Worm (Caenorhabditis elegans) whole organism, late embryonic: Measurements from ENCODE around the gene clk-2.

ENCODE experiments used
- C08G9.2 ChIP-seq: sonication (generic microtip); optimal IDR thresholded peaks from 2 replicates; lab custom pipeline; 2016; ENCODE audit warnings: mild to moderate bottlenecking, missing genetic modification characterization, moderate library complexity, missing compliant biosample characterization
- C38D4.7 ChIP-seq: fragments of 200-800 bp; sonication (Bioruptor generic); optimal IDR thresholded peaks from 2 replicates; lab custom pipeline; 2018; ENCODE audit warnings: mild to moderate bottlenecking, missing genetic modification characterization, moderate library complexity, missing compliant biosample characterization
- F13H6.1 ChIP-seq: sonication (generic microtip); optimal IDR thresholded peaks from 2 replicates; lab custom pipeline; 2016; ENCODE audit warnings: missing genetic modification characterization, missing compliant biosample characterization
- K09A11.1 ChIP-seq: sonication (generic microtip); optimal IDR thresholded peaks from 2 replicates; lab custom pipeline; 2017; ENCODE audit warnings: antibody characterized with exemption, mild to moderate bottlenecking, missing genetic modification characterization, missing compliant biosample characterization; ENCODE audit not compliant: insufficient read depth
- ceh-14 ChIP-seq: sonication (generic microtip); optimal IDR thresholded peaks from 2 replicates; lab custom pipeline; 2016; ENCODE audit warnings: missing genotype, missing genetic modification characterization, missing compliant biosample characterization
- ceh-22 ChIP-seq: sonication (generic microtip); optimal IDR thresholded peaks from 2 replicates; lab custom pipeline; 2017; ENCODE audit warnings: missing biosample characterization, missing genetic modification characterization
- ceh-30 ChIP-seq: fragments of 150-350 bp; optimal IDR thresholded peaks from 2 replicates; lab custom pipeline; 2014; ENCODE audit warnings: missing biosample characterization, missing genetic modification characterization
- ceh-31 ChIP-seq: sonication (generic microtip); optimal IDR thresholded peaks from 2 replicates; lab custom pipeline; 2016; ENCODE audit warnings: missing genetic modification characterization, missing compliant biosample characterization
- dmd-4 ChIP-seq: sonication (generic microtip); optimal IDR thresholded peaks from 2 replicates; lab custom pipeline; 2016; ENCODE audit warnings: borderline replicate concordance, missing genetic modification characterization, missing compliant biosample characterization
- ets-4 ChIP-seq: sonication (generic microtip); optimal IDR thresholded peaks from 2 replicates; lab custom pipeline; 2016; ENCODE audit warnings: missing genetic modification characterization, missing compliant biosample characterization
- eyg-1 ChIP-seq: sonication (generic microtip); optimal IDR thresholded peaks from 2 replicates; lab custom pipeline; 2016; ENCODE audit warnings: missing genotype, missing genetic modification characterization, missing compliant biosample characterization
- hlh-15 ChIP-seq: sonication (generic microtip); optimal IDR thresholded peaks from 2 replicates; lab custom pipeline; 2016; ENCODE audit warnings: missing genetic modification characterization, missing compliant biosample characterization
- hlh-6 ChIP-seq: sonication (generic microtip); optimal IDR thresholded peaks from 2 replicates; lab custom pipeline; 2016; ENCODE audit warnings: missing genotype, missing genetic modification characterization, missing compliant biosample characterization
- lim-6 ChIP-seq: sonication (generic microtip); optimal IDR thresholded peaks from 2 replicates; lab custom pipeline; 2016; ENCODE audit warnings: missing genetic modification characterization, missing compliant biosample characterization
- nfya-1 ChIP-seq: sonication (generic microtip); optimal IDR thresholded peaks from 2 replicates; lab custom pipeline; 2017; ENCODE audit warnings: missing genetic modification characterization, mild to moderate bottlenecking, missing compliant biosample characterization, antibody characterized with exemption, moderate library complexity
- nhr-11 ChIP-seq: fragments of 150-350 bp; optimal IDR thresholded peaks from 2 replicates; lab custom pipeline; 2014; ENCODE audit warnings: missing biosample characterization, missing genetic modification characterization
- nhr-232 ChIP-seq: sonication (generic microtip); optimal IDR thresholded peaks from 2 replicates; lab custom pipeline; 2016; ENCODE audit warnings: missing genetic modification characterization, missing compliant biosample characterization
- odd-2 ChIP-seq: sonication (generic microtip); optimal IDR thresholded peaks from 2 replicates; lab custom pipeline; 2017; ENCODE audit warnings: antibody characterized with exemption, mild to moderate bottlenecking, missing genetic modification characterization, missing compliant biosample characterization
- pag-3 ChIP-seq: sonication (generic microtip); optimal IDR thresholded peaks from 2 replicates; lab custom pipeline; 2016; ENCODE audit warnings: missing compliant biosample characterization, missing genetic modification characterization, borderline replicate concordance
- pax-1 ChIP-seq: fragments of 150-350 bp; optimal IDR thresholded peaks from 2 replicates; lab custom pipeline; 2014; ENCODE audit warnings: missing biosample characterization, missing genetic modification characterization
- pha-4 ChIP-seq: fragments of 150-350 bp; optimal IDR thresholded peaks from 2 replicates; lab custom pipeline; 2018; ENCODE audit warnings: missing biosample characterization, missing genetic modification reagents, missing genetic modification characterization
- pros-1 ChIP-seq: fragments of 150-350 bp; optimal IDR thresholded peaks from 2 replicates; lab custom pipeline; 2014; ENCODE audit warnings: missing biosample characterization, missing genetic modification reagents, missing genetic modification characterization
- ref-2 ChIP-seq: sonication (generic microtip); optimal IDR thresholded peaks from 2 replicates; lab custom pipeline; 2016; ENCODE audit warnings: missing genetic modification characterization, missing compliant biosample characterization
- rnt-1 ChIP-seq: sonication (generic microtip); optimal IDR thresholded peaks from 2 replicates; lab custom pipeline; 2016; ENCODE audit warnings: missing genetic modification characterization, missing compliant biosample characterization
- sox-2 ChIP-seq: fragments of 200-800 bp; sonication (Bioruptor generic); IDR thresholded peaks from 2 replicates; pipeline ENCODE4 v1.3.6; 2022; ENCODE audit warnings: missing genetic modification reagents, missing genetic modification characterization, missing compliant biosample characterization
- sox-4 ChIP-seq: sonication (generic microtip); optimal IDR thresholded peaks from 2 replicates; lab custom pipeline; 2017; ENCODE audit warnings: mild to moderate bottlenecking, missing genetic modification characterization, inconsistent platforms, missing compliant biosample characterization
- syd-9 ChIP-seq: sonication (generic microtip); optimal IDR thresholded peaks from 2 replicates; lab custom pipeline; 2016; ENCODE audit warnings: mild to moderate bottlenecking, missing genetic modification characterization, moderate library complexity, missing compliant biosample characterization
- tbx-7 ChIP-seq: sonication (generic microtip); optimal IDR thresholded peaks from 2 replicates; lab custom pipeline; 2016; ENCODE audit warnings: missing genotype, missing genetic modification characterization, missing compliant biosample characterization
- unc-3 ChIP-seq, 2 experiments: fragments of 200-800 bp in 1 of 2; sonication (Bioruptor generic) in 1 of 2; sonication (generic microtip) in 1 of 2; conservative IDR thresholded peaks in 1 of 2; optimal IDR thresholded peaks in 1 of 2; 2 replicates each; pipeline versions ENCODE4 v1.3.6 to Lab custom; 2016 to 2022; ENCODE audit warnings: missing compliant biosample characterization in 2 of 2, missing genetic modification characterization in 2 of 2, missing genetic modification reagents in 1 of 2
- unc-42 ChIP-seq: sonication (generic microtip); optimal IDR thresholded peaks from 2 replicates; lab custom pipeline; 2016; ENCODE audit warnings: missing genotype, missing genetic modification characterization, missing compliant biosample characterization
- unc-86 ChIP-seq: sonication (generic microtip); optimal IDR thresholded peaks from 2 replicates; lab custom pipeline; 2016; ENCODE audit warnings: missing genetic modification characterization, missing compliant biosample characterization
- zip-5 ChIP-seq: sonication (generic microtip); optimal IDR thresholded peaks from 2 replicates; lab custom pipeline; 2016; ENCODE audit warnings: missing genetic modification characterization, missing compliant biosample characterization

clk-2 gene

ce11 chrIII:7491931-7492330 is 26.4 kb downstream of the clk-2 start:
- TF ChIP-seq syd-9 (tag; lab: Kevin White, UChicago) = no peak
- no peak for TF ChIP-seq ceh-31 (tag; lab: Kevin White, UChicago)
- TF ChIP-seq, all 69 proteins: peak for 0

ce11 chrIII:7490061-7490460 is 28.3 kb downstream of the clk-2 start:
- TF ChIP-seq zip-5 (no peak), ref-2 (peak; percentile 33)

ce11 chrIII:7489055-7489534 is 29.2 kb downstream of the clk-2 start, which contains the start of gene mup-4:
Gene mup-4 (minus strand): TSS chrIII:7489105.
- TF ChIP-seq nfya-1 (peak; percentile 18), sox-4 (tag; lab: Kevin White, UChicago) (no peak)

ce11 chrIII:7488303-7488702 is 30.0 kb downstream of the clk-2 start:
- TF ChIP-seq ceh-14 (tag; lab: Kevin White, UChicago) (no peak), odd-2 (tag; lab: Kevin White, UChicago) (no peak), ceh-30 (tag; lab: Kevin White, UChicago) (no peak), F13H6.1 (tag; lab: Kevin White, UChicago) (no peak), unc-86 (tag; lab: Kevin White, UChicago) (no peak), pag-3 (tag; lab: Kevin White, UChicago) (no peak), C38D4.7 (GFP tag; lab: Kevin White, UChicago) (no peak), hlh-15 (no peak), unc-42 (no peak), lim-6 (tag; lab: Kevin White, UChicago) (no peak), tbx-7 (no peak), dmd-4 (no peak), nhr-11 (tag; lab: Kevin White, UChicago) (no peak), rnt-1 (tag; lab: Kevin White, UChicago) (no peak), ceh-22 (tag; lab: Kevin White, UChicago) (no peak), nhr-232 (tag; lab: Kevin White, UChicago) (no peak), pax-1 (no peak)

ce11 chrIII:7484765-7485164 is 33.6 kb downstream of the clk-2 start:
- no peak for TF ChIP-seq pax-1
- TF ChIP-seq lim-6 (tag; lab: Kevin White, UChicago) = no peak
- TF ChIP-seq K09A11.1 (tag; lab: Kevin White, UChicago) = no peak
- no peak for TF ChIP-seq pros-1 (tag; lab: Kevin White, UChicago)
- TF ChIP-seq C08G9.2 (tag; lab: Kevin White, UChicago) = no peak
- TF ChIP-seq sox-2 (GFP tag; lab: Robert Waterston, UW) = no peak
- TF ChIP-seq hlh-6 = no peak
- TF ChIP-seq ets-4 = no peak
- TF ChIP-seq unc-86 (tag; lab: Kevin White, UChicago) = no peak

ce11 chrIII:7478932-7479331 is 39.4 kb downstream of the clk-2 start:
- no peak for TF ChIP-seq nhr-11 (tag; lab: Kevin White, UChicago)
- TF ChIP-seq zip-5 = no peak
- TF ChIP-seq K09A11.1 (tag; lab: Kevin White, UChicago) = no peak
- TF ChIP-seq ceh-30 (tag; lab: Kevin White, UChicago) = no peak
- TF ChIP-seq pha-4 (tag; lab: Kevin White, UChicago) = no peak
- TF ChIP-seq unc-3 (GFP tag; conservative IDR thresholded peaks at IDR 0.05; lab: Robert Waterston, UW) = no peak
- no peak for TF ChIP-seq unc-3 (tag; optimal IDR thresholded peaks at IDR 0.05; lab: Kevin White, UChicago)
- no peak for TF ChIP-seq eyg-1 (tag; lab: Kevin White, UChicago)
- TF ChIP-seq, all 69 proteins: peak for 0
